Fruit fly (Drosophila melanogaster) whole organism, prepupa: ENCODE data around the gene CG13082.

ENCODE experiments used
- Blimp-1 ChIP-seq: fragments of 200-800 bp; sonication (Bioruptor generic); optimal IDR thresholded peaks from 3 replicates; lab custom pipeline; 2017; ENCODE audit warnings: missing biosample characterization, missing genetic modification characterization, mild to moderate bottlenecking, moderate library complexity, missing genetic modification reagents
- CG32006 ChIP-seq: fragments of 200-800 bp; sonication (Bioruptor generic); optimal IDR thresholded peaks from 3 replicates; lab custom pipeline; 2017; ENCODE audit warnings: missing biosample characterization, mild to moderate bottlenecking, missing genetic modification characterization
- CG6276 ChIP-seq: fragments of 200-800 bp; sonication (Bioruptor generic); optimal IDR thresholded peaks from 2 replicates; lab custom pipeline; 2017; ENCODE audit warnings: missing biosample characterization, mild to moderate bottlenecking, missing genetic modification characterization
- CG6792 ChIP-seq: fragments of 200-800 bp; sonication (Bioruptor generic); optimal IDR thresholded peaks from 3 replicates; lab custom pipeline; 2016; ENCODE audit warnings: missing biosample characterization, missing genetic modification characterization
- CG8319 ChIP-seq: fragments of 200-800 bp; sonication (Bioruptor generic); optimal IDR thresholded peaks from 3 replicates; lab custom pipeline; 2016; ENCODE audit warnings: missing biosample characterization, missing genetic modification characterization
- Ets21C ChIP-seq: fragments of 200-800 bp; sonication (Bioruptor generic); optimal IDR thresholded peaks from 3 replicates; lab custom pipeline; 2016; ENCODE audit warnings: missing biosample characterization, missing genetic modification characterization
- Ets96B ChIP-seq: fragments of 200-800 bp; optimal IDR thresholded peaks from 2 replicates; lab custom pipeline; 2019; ENCODE audit warnings: missing biosample characterization, mild to moderate bottlenecking, missing genetic modification characterization, moderate library complexity
- OdsH ChIP-seq: fragments of 200-800 bp; sonication (Bioruptor generic); optimal IDR thresholded peaks from 3 replicates; lab custom pipeline; 2016; ENCODE audit warnings: missing biosample characterization, missing genetic modification characterization
- Smox ChIP-seq: fragments of 200-800 bp; sonication (Bioruptor generic); optimal IDR thresholded peaks from 3 replicates; lab custom pipeline; 2016; ENCODE audit warnings: missing biosample characterization, missing genetic modification characterization
- cyc ChIP-seq: fragments of 200-800 bp; sonication (Bioruptor generic); optimal IDR thresholded peaks from 3 replicates; lab custom pipeline; 2016; ENCODE audit warnings: missing biosample characterization, missing genetic modification characterization
- esn ChIP-seq: fragments of 200-800 bp; sonication (Bioruptor generic); optimal IDR thresholded peaks from 2 replicates; lab custom pipeline; 2016; ENCODE audit warnings: missing biosample characterization, mild to moderate bottlenecking, missing genetic modification characterization, moderate library complexity
- fd85E ChIP-seq: fragments of 200-800 bp; sonication (Bioruptor generic); optimal IDR thresholded peaks from 3 replicates; lab custom pipeline; 2016; ENCODE audit warnings: missing biosample characterization, missing genetic modification characterization
- fkh ChIP-seq: fragments of 200-800 bp; sonication (Bioruptor generic); optimal IDR thresholded peaks from 3 replicates; lab custom pipeline; 2017; ENCODE audit warnings: missing biosample characterization, mild to moderate bottlenecking, missing genetic modification characterization, moderate library complexity

- TF ChIP-seq OdsH (GFP tag; lab: Kevin White, UChicago): no peak
- no peak for TF ChIP-seq cyc (GFP tag; lab: Kevin White, UChicago)
- TF ChIP-seq CG6276: no peak
- no peak for TF ChIP-seq Ets21C (GFP tag; lab: Kevin White, UChicago)
- TF ChIP-seq fd85E (GFP tag; lab: Kevin White, UChicago): no peak
- TF ChIP-seq fkh (GFP tag; lab: Kevin White, UChicago): no peak
- no peak for TF ChIP-seq esn (GFP tag; lab: Kevin White, UChicago)
- no peak for TF ChIP-seq Ets96B (tag; lab: Kevin White, UChicago)
- TF ChIP-seq CG6792 (GFP tag; lab: Kevin White, UChicago): no peak
- no peak for TF ChIP-seq Blimp-1 (GFP tag; lab: Kevin White, UChicago)
- TF ChIP-seq CG32006 (GFP tag; lab: Kevin White, UChicago): no peak
- no peak for TF ChIP-seq CG8319 (GFP tag; lab: Kevin White, UChicago)
- TF ChIP-seq Smox: no peak
Observed at dm6 chr2L:19497983-19498382, 40.2 kb upstream of the CG13082 start, which contains the start of gene Top3alpha.
